Worm (Caenorhabditis elegans) whole organism, mixed stage, embryonic: ENCODE measurements around the gene nlp-70.

Source experiments
- M03D4.4 ChIP-seq: sonication (generic microtip); optimal IDR thresholded peaks from 2 replicates; lab custom pipeline; 2017; ENCODE audit warnings: mild to moderate bottlenecking, missing genetic modification characterization, missing compliant biosample characterization
- bed-3 ChIP-seq: fragments of 200-800 bp; sonication (Bioruptor generic); optimal IDR thresholded peaks from 3 replicates; lab custom pipeline; 2018; ENCODE audit warnings: mild to moderate bottlenecking, missing genetic modification characterization, moderate library complexity, missing compliant biosample characterization
- ceh-39 ChIP-seq: fragments of 150-350 bp; optimal IDR thresholded peaks from 2 replicates; lab custom pipeline; 2014; ENCODE audit warnings: missing biosample characterization, missing genetic modification characterization
- ceh-43 ChIP-seq: fragments of 200-800 bp; sonication (Bioruptor generic); optimal IDR thresholded peaks from 2 replicates; lab custom pipeline; 2018; ENCODE audit warnings: mild to moderate bottlenecking, missing genetic modification characterization, moderate library complexity, missing compliant biosample characterization
- ceh-83 ChIP-seq: fragments of 200-800 bp; sonication (Bioruptor generic); optimal IDR thresholded peaks from 2 replicates; lab custom pipeline; 2018; ENCODE audit warnings: mild to moderate bottlenecking, missing genetic modification characterization, missing compliant biosample characterization
- ces-1 ChIP-seq: fragments of 150-350 bp; optimal IDR thresholded peaks from 2 replicates; lab custom pipeline; 2014; ENCODE audit warnings: missing biosample characterization, missing genetic modification reagents, missing genetic modification characterization
- cnd-1 ChIP-seq: fragments of 200-800 bp; sonication (Bioruptor generic); optimal IDR thresholded peaks from 2 replicates; lab custom pipeline; 2018; ENCODE audit warnings: mild to moderate bottlenecking, missing genetic modification characterization, missing compliant biosample characterization
- drap-1 ChIP-seq: fragments of 200-800 bp; sonication (Bioruptor generic); optimal IDR thresholded peaks from 3 replicates; lab custom pipeline; 2018; ENCODE audit warnings: mild to moderate bottlenecking, missing genetic modification characterization, missing compliant biosample characterization
- elt-1 ChIP-seq: sonication (generic microtip); optimal IDR thresholded peaks from 2 replicates; lab custom pipeline; 2017; ENCODE audit warnings: missing genetic modification characterization, mild to moderate bottlenecking, missing compliant biosample characterization, antibody characterized with exemption, moderate library complexity, borderline replicate concordance; ENCODE audit not compliant: insufficient read depth
- elt-3 ChIP-seq: fragments of 150-350 bp; optimal IDR thresholded peaks from 2 replicates; lab custom pipeline; 2014; ENCODE audit warnings: missing biosample characterization, missing genetic modification characterization
- ham-2 ChIP-seq: fragments of 200-800 bp; sonication (Bioruptor generic); optimal IDR thresholded peaks from 2 replicates; lab custom pipeline; 2018; ENCODE audit warnings: mild to moderate bottlenecking, missing genetic modification characterization, missing compliant biosample characterization
- lin-13 ChIP-seq: fragments of 150-350 bp; optimal IDR thresholded peaks from 2 replicates; lab custom pipeline; 2014; ENCODE audit warnings: missing biosample characterization, missing genetic modification characterization
- lin-32 ChIP-seq: fragments of 200-800 bp; sonication (Bioruptor generic); optimal IDR thresholded peaks from 2 replicates; lab custom pipeline; 2018; ENCODE audit warnings: mild to moderate bottlenecking, missing genetic modification characterization, missing compliant biosample characterization
- lsy-2 ChIP-seq: fragments of 150-350 bp; optimal IDR thresholded peaks from 2 replicates; lab custom pipeline; 2014; ENCODE audit warnings: missing biosample characterization, missing genetic modification characterization
- mab-5 ChIP-seq: fragments of 150-350 bp; optimal IDR thresholded peaks from 2 replicates; lab custom pipeline; 2014; ENCODE audit warnings: missing biosample characterization, missing genetic modification characterization
- mep-1 ChIP-seq: fragments of 150-350 bp; optimal IDR thresholded peaks from 2 replicates; lab custom pipeline; 2017; ENCODE audit warnings: missing biosample characterization, missing genetic modification reagents, missing genetic modification characterization, inconsistent platforms
- mls-2 ChIP-seq: sonication (generic microtip); optimal IDR thresholded peaks from 2 replicates; lab custom pipeline; 2016; ENCODE audit warnings: mild to moderate bottlenecking, missing genetic modification characterization, moderate library complexity, missing compliant biosample characterization
- nhr-12 ChIP-seq: fragments of 150-350 bp; optimal IDR thresholded peaks from 2 replicates; lab custom pipeline; 2014; ENCODE audit warnings: missing biosample characterization, missing genetic modification characterization
- nhr-2 ChIP-seq: fragments of 150-350 bp; optimal IDR thresholded peaks from 2 replicates; lab custom pipeline; 2014; ENCODE audit warnings: missing biosample characterization, missing genetic modification characterization
- nhr-237 ChIP-seq: fragments of 150-350 bp; optimal IDR thresholded peaks from 2 replicates; lab custom pipeline; 2014; ENCODE audit warnings: missing biosample characterization, missing genetic modification characterization
- nhr-28 ChIP-seq: fragments of 150-350 bp; optimal IDR thresholded peaks from 2 replicates; lab custom pipeline; 2014; ENCODE audit warnings: missing biosample characterization, missing genetic modification characterization
- nhr-76 ChIP-seq: sonication (generic microtip); optimal IDR thresholded peaks from 2 replicates; lab custom pipeline; 2017; ENCODE audit warnings: missing biosample characterization, missing genetic modification characterization
- pha-4 ChIP-seq: fragments of 150-350 bp; optimal IDR thresholded peaks from 2 replicates; lab custom pipeline; 2018; ENCODE audit warnings: missing biosample characterization, missing genetic modification reagents, missing genetic modification characterization
- sem-2 ChIP-seq: fragments of 200-800 bp; sonication (Bioruptor generic); optimal IDR thresholded peaks from 2 replicates; lab custom pipeline; 2018; ENCODE audit warnings: mild to moderate bottlenecking, missing genetic modification characterization, missing compliant biosample characterization
- snpc-4 ChIP-seq: fragments of 150-350 bp; optimal IDR thresholded peaks from 2 replicates; lab custom pipeline; 2014; ENCODE audit warnings: missing biosample characterization, missing genetic modification characterization
- sptf-1 ChIP-seq: sonication (generic microtip); optimal IDR thresholded peaks from 2 replicates; lab custom pipeline; 2017; ENCODE audit warnings: mild to moderate bottlenecking, missing genetic modification characterization, moderate library complexity, missing compliant biosample characterization
- tbx-8 ChIP-seq: fragments of 200-800 bp; sonication (Bioruptor generic); optimal IDR thresholded peaks from 2 replicates; lab custom pipeline; 2018; ENCODE audit warnings: mild to moderate bottlenecking, missing genetic modification characterization, moderate library complexity, missing compliant biosample characterization
- unc-39 ChIP-seq: fragments of 150-350 bp; optimal IDR thresholded peaks from 2 replicates; lab custom pipeline; 2014; ENCODE audit warnings: missing biosample characterization, missing genetic modification characterization
- unc-62 ChIP-seq: fragments of 150-350 bp; optimal IDR thresholded peaks from 2 replicates; lab custom pipeline; 2014; ENCODE audit warnings: missing biosample characterization, missing genetic modification reagents, missing genetic modification characterization
- zip-8 ChIP-seq: fragments of 150-350 bp; optimal IDR thresholded peaks from 2 replicates; lab custom pipeline; 2014; ENCODE audit warnings: missing biosample characterization, missing genetic modification characterization
- ztf-11 ChIP-seq: fragments of 150-350 bp; optimal IDR thresholded peaks from 2 replicates; lab custom pipeline; 2014; ENCODE audit warnings: missing biosample characterization, missing genetic modification characterization

nlp-70 gene

DNA sequence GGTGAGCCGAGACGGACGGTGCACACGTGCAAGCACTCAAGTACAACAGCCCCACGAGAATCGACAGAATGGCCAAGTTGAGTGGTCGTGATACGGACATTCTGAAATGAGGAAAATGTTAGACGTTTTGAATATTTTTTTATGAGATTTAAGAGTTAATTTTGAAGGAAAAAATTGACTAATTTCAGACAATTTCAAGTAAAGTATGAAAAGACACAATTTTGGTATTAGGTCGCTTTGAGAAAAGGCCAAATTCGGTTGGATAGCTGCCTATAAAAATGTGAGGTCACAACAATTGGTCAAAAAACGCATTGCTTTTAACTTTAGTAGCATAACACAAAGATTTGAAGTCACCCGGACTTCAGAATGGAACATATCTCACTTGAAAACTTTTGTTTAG, at the start of gene nlp-70:
nlp-70 (minus strand) TSS at position 101 of the 400 bp plus-strand sequence.
- no peak for TF ChIP-seq tbx-8 (GFP tag; lab: Kevin White, UChicago)
- TF ChIP-seq nhr-2, result no peak
- TF ChIP-seq elt-3, result no peak
- TF ChIP-seq sptf-1, result no peak
- TF ChIP-seq ces-1 (GFP tag; lab: Kevin White, UChicago), result no peak
- TF ChIP-seq unc-39 (tag; lab: Kevin White, UChicago), result no peak
- no peak for TF ChIP-seq M03D4.4
- no peak for TF ChIP-seq ceh-83 (GFP tag; lab: Kevin White, UChicago)
- no peak for TF ChIP-seq ztf-11
- no peak for TF ChIP-seq mls-2
- no peak for TF ChIP-seq lin-13 (tag; lab: Kevin White, UChicago)
- TF ChIP-seq ceh-39 (tag; lab: Kevin White, UChicago), result no peak
- TF ChIP-seq snpc-4, result no peak
- no peak for TF ChIP-seq sem-2 (GFP tag; lab: Kevin White, UChicago)
- no peak for TF ChIP-seq unc-62 (GFP tag; lab: Kevin White, UChicago)
- TF ChIP-seq mep-1 (tag; lab: Kevin White, UChicago), result no peak
- no peak for TF ChIP-seq zip-8 (tag; lab: Kevin White, UChicago)

DNA sequence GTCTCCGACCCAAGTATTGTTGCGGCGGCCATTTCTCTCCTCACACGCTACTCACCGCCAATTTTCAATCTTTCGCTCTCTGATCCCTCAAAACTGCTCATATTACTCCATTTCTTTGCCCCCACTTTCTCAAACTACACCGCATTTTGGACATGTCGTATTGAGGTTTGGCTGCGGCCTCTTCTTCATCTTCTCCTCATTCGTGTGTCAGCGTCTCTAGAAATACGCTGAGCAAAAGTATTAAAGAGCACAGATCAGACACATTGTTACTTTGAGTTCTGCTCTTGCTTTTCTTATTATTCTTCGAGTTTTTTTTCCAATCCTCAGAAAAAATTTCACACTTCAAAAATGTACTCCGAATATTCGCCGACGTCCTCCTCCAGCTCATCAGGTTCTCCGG, 47.3 kb upstream of the nlp-70 start:
- TF ChIP-seq snpc-4 (no peak), ceh-83 (GFP tag; lab: Kevin White, UChicago) (no peak), drap-1 (GFP tag; lab: Kevin White, UChicago) (no peak), sem-2 (GFP tag; lab: Kevin White, UChicago) (no peak), pha-4 (no peak), nhr-28 (no peak), sptf-1 (no peak), lin-32 (GFP tag; lab: Kevin White, UChicago) (no peak), unc-62 (GFP tag; lab: Kevin White, UChicago) (no peak), mab-5 (tag; lab: Kevin White, UChicago) (no peak), nhr-12 (tag; lab: Kevin White, UChicago) (no peak), nhr-237 (no peak), elt-1 (tag; lab: Kevin White, UChicago) (no peak)

DNA sequence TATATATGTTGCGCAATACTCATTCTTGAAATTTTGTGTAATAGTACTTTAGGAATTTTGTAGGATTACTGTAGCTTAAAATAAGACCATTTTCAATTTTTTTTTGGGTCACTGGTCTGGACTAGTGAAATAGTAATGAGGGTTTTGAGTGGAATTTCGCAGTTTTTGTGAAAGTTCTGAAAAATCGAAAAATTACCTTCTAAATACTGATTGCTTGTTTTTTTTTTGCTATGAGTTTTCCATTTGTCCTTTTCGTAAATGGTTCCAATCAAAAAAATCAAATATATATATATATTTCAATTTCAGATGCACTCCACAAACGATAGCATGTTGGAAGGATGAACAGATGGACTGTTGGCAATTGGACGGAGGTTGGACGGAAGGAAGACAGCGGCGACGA, 39.7 kb upstream of the nlp-70 start, which contains the start of gene nhr-15:
nhr-15 (plus strand) TSS at position 301 of the 400 bp plus-strand sequence.
- peak; percentile 77 for TF ChIP-seq zip-8 (tag; lab: Kevin White, UChicago)
- no peak for TF ChIP-seq nhr-2
- TF ChIP-seq, all 35 proteins: peak for 1

DNA sequence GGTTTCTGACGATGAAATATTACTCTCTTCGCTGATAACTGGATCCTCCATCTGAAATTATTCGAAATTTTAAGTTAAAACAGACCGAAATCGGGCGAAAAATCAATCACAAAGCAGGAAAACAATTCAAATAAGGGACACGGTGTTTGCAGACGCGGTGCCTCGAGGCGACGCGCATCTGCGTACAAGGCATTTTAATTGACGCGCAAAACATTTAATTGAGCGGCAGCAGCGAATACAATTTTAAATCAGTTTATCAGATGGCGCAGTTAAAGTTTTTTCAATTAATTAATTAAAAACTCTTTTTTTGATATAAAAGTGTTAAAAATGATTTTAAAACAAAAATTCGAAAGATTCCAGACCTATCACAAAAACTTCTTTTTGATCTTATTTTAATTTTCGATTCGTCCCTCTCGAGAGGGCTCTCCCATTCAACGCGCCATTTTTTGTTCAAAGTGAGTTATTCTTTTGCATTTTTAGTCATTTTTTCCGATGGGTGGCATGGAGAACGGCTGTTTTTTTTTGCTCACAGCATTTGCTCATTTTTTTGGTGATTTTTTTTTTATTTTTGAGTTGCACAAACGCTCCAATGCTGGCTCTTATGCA, 38.9 kb upstream of the nlp-70 start, which contains the start of gene phf-10:
phf-10 (minus strand) TSS at position 81 of the 606 bp plus-strand sequence.
- TF ChIP-seq M03D4.4 (peak; percentile 33), sptf-1 (peak; percentile 60), ces-1 (GFP tag; lab: Kevin White, UChicago) (peak; percentile 77), ceh-83 (GFP tag; lab: Kevin White, UChicago) (no peak), ceh-43 (GFP tag; lab: Kevin White, UChicago) (peak; percentile 73), bed-3 (GFP tag; lab: Kevin White, UChicago) (no peak), mls-2 (peak; percentile 28)

DNA sequence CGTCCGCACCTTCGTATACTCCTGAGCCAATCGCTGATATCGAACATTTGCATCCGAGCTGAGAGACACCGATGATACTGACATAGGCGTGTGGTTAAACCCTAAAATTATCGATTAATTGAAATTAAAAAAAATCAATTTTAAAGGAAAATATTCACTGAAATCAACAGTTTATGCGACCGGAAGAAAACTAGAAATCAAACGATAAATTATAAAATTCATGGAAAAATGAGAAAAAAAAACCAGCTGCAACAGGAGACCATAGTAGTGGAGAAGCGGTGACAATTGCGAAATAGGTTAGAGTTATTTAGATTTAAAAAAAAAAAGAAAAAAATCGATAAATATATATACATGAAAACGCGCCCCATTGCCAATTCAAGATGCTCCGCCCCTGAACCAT, 31.9 kb upstream of the nlp-70 start, which contains the start of gene F33E11.3:
F33E11.3 (minus strand) TSS at position 101 of the 400 bp plus-strand sequence.
- TF ChIP-seq nhr-28 (no peak), bed-3 (GFP tag; lab: Kevin White, UChicago) (no peak), elt-3 (no peak), mep-1 (tag; lab: Kevin White, UChicago) (no peak), M03D4.4 (no peak), lsy-2 (tag; lab: Kevin White, UChicago) (no peak), nhr-76 (tag; lab: Kevin White, UChicago) (no peak), ceh-39 (tag; lab: Kevin White, UChicago) (no peak), sem-2 (GFP tag; lab: Kevin White, UChicago) (no peak), ztf-11 (no peak), snpc-4 (no peak), ham-2 (GFP tag; lab: Kevin White, UChicago) (no peak), unc-62 (GFP tag; lab: Kevin White, UChicago) (no peak), mab-5 (tag; lab: Kevin White, UChicago) (no peak), nhr-2 (no peak), tbx-8 (GFP tag; lab: Kevin White, UChicago) (no peak), lin-13 (tag; lab: Kevin White, UChicago) (no peak), ceh-83 (GFP tag; lab: Kevin White, UChicago) (no peak), cnd-1 (tag; lab: Kevin White, UChicago) (no peak)
